Fruit fly (Drosophila melanogaster): Measurements from ENCODE around the gene CG3847.

DNA sequence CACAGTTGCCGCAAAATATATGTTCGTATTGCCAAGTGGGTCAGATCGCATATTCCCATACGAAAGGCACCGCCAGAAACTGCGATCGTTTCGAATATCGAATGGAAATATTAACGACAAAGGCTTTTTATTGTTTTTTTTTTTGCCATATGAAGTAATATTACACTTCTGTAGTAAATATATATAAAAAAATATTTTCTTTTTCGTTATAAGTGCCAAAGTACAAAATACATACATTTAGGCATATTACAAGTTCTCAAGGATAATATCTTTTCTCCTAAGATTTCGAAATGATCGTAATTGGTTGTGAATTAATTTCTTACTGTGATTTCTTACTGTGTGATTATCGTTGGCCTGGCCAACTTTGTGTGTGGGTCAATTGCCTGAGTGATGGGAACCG lies 42.7 kb upstream of the CG3847 start:
- no peak for TF ChIP-seq lola (GFP tag; optimal IDR thresholded peaks at IDR 0.05)
- TF ChIP-seq h (GFP tag; optimal IDR thresholded peaks at IDR 0.05) = no peak
- TF ChIP-seq OdsH (GFP tag; optimal IDR thresholded peaks at IDR 0.05) = no peak
- no peak for TF ChIP-seq Dfd (GFP tag; optimal IDR thresholded peaks at IDR 0.05)
- TF ChIP-seq rgr (GFP tag; optimal IDR thresholded peaks at IDR 0.05) = peak; percentile 7

All from whole organism, wandering third instar larva.